Worm (Caenorhabditis elegans): Measurements from ENCODE around the gene rbm-42.

The rbm-42 gene

DNA sequence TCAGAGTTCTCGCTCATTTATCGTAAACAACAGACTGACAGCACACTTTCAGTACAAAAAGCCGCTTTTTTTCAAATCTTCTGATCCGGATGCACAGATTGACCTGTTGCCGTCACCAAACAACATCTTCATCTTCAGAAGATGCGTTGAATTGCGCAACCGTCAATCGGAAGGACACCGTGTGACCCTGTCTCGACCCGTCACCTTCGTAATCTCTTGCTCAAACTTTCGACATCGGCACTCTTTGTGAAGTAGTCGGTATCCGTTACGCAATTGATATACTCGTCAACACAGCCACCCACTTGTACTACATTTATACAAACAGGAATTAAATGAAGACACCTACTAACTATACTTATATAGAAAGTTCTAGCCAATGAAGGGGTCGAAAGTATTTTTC is 2.0 kb downstream of the rbm-42 start:
- no peak for TF ChIP-seq ztf-29 (GFP tag; IDR thresholded peaks at IDR 0.05)
- TF ChIP-seq flt-1 (GFP tag; IDR thresholded peaks at IDR 0.05): no peak
- TF ChIP-seq med-1 (GFP tag; optimal IDR thresholded peaks at IDR 0.05; ENCODE audit: insufficient read depth): no peak
- TF ChIP-seq ref-1 (GFP tag; conservative IDR thresholded peaks at IDR 0.05): no peak
- no peak for TF ChIP-seq klf-2 (GFP tag; conservative IDR thresholded peaks at IDR 0.05)
- TF ChIP-seq ztf-23 (GFP tag; IDR thresholded peaks at IDR 0.05): no peak
- no peak for TF ChIP-seq tab-1 (GFP tag; IDR thresholded peaks at IDR 0.05)
- no peak for TF ChIP-seq T22C8.4 (GFP tag; IDR thresholded peaks at IDR 0.05)
- no peak for TF ChIP-seq cog-1 (tag; optimal IDR thresholded peaks at IDR 0.05)

ce11 chrIII:5150012-5150411 is 3.0 kb downstream of the rbm-42 start:
- TF ChIP-seq med-1 (GFP tag; optimal IDR thresholded peaks at IDR 0.05; ENCODE audit: insufficient read depth): no peak
- no peak for TF ChIP-seq T22C8.4 (GFP tag; IDR thresholded peaks at IDR 0.05)
- no peak for TF ChIP-seq ztf-23 (GFP tag; IDR thresholded peaks at IDR 0.05)
- no peak for TF ChIP-seq tab-1 (GFP tag; IDR thresholded peaks at IDR 0.05)
- TF ChIP-seq flt-1 (GFP tag; IDR thresholded peaks at IDR 0.05): no peak
- no peak for TF ChIP-seq cog-1 (tag; optimal IDR thresholded peaks at IDR 0.05)
- TF ChIP-seq klf-2 (GFP tag; conservative IDR thresholded peaks at IDR 0.05): no peak
- no peak for TF ChIP-seq ref-1 (GFP tag; conservative IDR thresholded peaks at IDR 0.05)
- TF ChIP-seq ztf-29 (GFP tag; IDR thresholded peaks at IDR 0.05): no peak

ce11 chrIII:5149478-5149877 is 3.6 kb downstream of the rbm-42 start, which contains the start of gene Y54H5A.2:
Y54H5A.2 (minus strand) TSS chrIII:5149578.
- TF ChIP-seq flt-1 (GFP tag; IDR thresholded peaks at IDR 0.05) (no peak), klf-2 (GFP tag; conservative IDR thresholded peaks at IDR 0.05) (no peak), med-1 (GFP tag; optimal IDR thresholded peaks at IDR 0.05; ENCODE audit: insufficient read depth) (no peak), T22C8.4 (GFP tag; IDR thresholded peaks at IDR 0.05) (no peak), cog-1 (tag; optimal IDR thresholded peaks at IDR 0.05) (no peak), ztf-23 (GFP tag; IDR thresholded peaks at IDR 0.05) (no peak), ztf-29 (GFP tag; IDR thresholded peaks at IDR 0.05) (no peak), tab-1 (GFP tag; IDR thresholded peaks at IDR 0.05) (no peak), ref-1 (GFP tag; conservative IDR thresholded peaks at IDR 0.05) (no peak)

- no peak for TF ChIP-seq med-1 (GFP tag; optimal IDR thresholded peaks at IDR 0.05; ENCODE audit: insufficient read depth)
- no peak for TF ChIP-seq T22C8.4 (GFP tag; IDR thresholded peaks at IDR 0.05)
- TF ChIP-seq flt-1 (GFP tag; IDR thresholded peaks at IDR 0.05): no peak
- no peak for TF ChIP-seq klf-2 (GFP tag; conservative IDR thresholded peaks at IDR 0.05)
- no peak for TF ChIP-seq ztf-29 (GFP tag; IDR thresholded peaks at IDR 0.05)
- TF ChIP-seq ztf-23 (GFP tag; IDR thresholded peaks at IDR 0.05): no peak
- TF ChIP-seq cog-1 (tag; optimal IDR thresholded peaks at IDR 0.05): no peak
- TF ChIP-seq ref-1 (GFP tag; conservative IDR thresholded peaks at IDR 0.05): no peak
- no peak for TF ChIP-seq tab-1 (GFP tag; IDR thresholded peaks at IDR 0.05)
Measured at ce11 chrIII:5147445-5147844, 5.6 kb downstream of the rbm-42 start.

DNA sequence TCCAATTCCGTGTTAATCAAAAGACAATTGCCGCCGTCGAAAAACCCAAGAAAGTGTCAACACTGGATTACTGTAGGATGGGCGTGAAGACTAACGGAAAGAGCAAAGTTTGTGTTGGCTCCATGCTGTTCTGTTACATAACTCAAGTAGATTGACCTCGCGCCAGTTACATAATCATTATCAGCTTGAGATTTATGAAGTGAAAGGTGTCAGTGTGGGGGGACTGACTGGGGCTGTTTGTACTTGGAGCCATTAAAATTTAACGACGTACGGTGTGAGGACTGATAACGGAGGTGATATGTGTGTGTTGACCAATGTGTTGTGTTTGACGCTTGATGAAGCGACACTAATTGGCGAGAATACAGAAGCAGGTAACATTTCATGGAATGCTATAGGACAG is 6.3 kb downstream of the rbm-42 start:
- TF ChIP-seq ref-1 (GFP tag; conservative IDR thresholded peaks at IDR 0.05) (no peak), klf-2 (GFP tag; conservative IDR thresholded peaks at IDR 0.05) (no peak), tab-1 (GFP tag; IDR thresholded peaks at IDR 0.05) (no peak)

- TF ChIP-seq ref-1 (GFP tag; conservative IDR thresholded peaks at IDR 0.05): no peak
- TF ChIP-seq ztf-23 (GFP tag; IDR thresholded peaks at IDR 0.05): no peak
- no peak for TF ChIP-seq klf-2 (GFP tag; conservative IDR thresholded peaks at IDR 0.05)
- no peak for TF ChIP-seq cog-1 (tag; optimal IDR thresholded peaks at IDR 0.05)
- TF ChIP-seq flt-1 (GFP tag; IDR thresholded peaks at IDR 0.05): no peak
- no peak for TF ChIP-seq T22C8.4 (GFP tag; IDR thresholded peaks at IDR 0.05)
- no peak for TF ChIP-seq med-1 (GFP tag; optimal IDR thresholded peaks at IDR 0.05; ENCODE audit: insufficient read depth)
- no peak for TF ChIP-seq tab-1 (GFP tag; IDR thresholded peaks at IDR 0.05)
- TF ChIP-seq ztf-29 (GFP tag; IDR thresholded peaks at IDR 0.05): no peak
Measured at ce11 chrIII:5145874-5146273, 7.2 kb downstream of the rbm-42 start.

ce11 chrIII:5144169-5144568 is 8.9 kb downstream of the rbm-42 start:
- TF ChIP-seq ztf-23 (GFP tag; IDR thresholded peaks at IDR 0.05): no peak
- TF ChIP-seq T22C8.4 (GFP tag; IDR thresholded peaks at IDR 0.05): no peak
- TF ChIP-seq klf-2 (GFP tag; conservative IDR thresholded peaks at IDR 0.05): no peak
- TF ChIP-seq ref-1 (GFP tag; conservative IDR thresholded peaks at IDR 0.05): no peak
- TF ChIP-seq ztf-29 (GFP tag; IDR thresholded peaks at IDR 0.05): no peak
- no peak for TF ChIP-seq cog-1 (tag; optimal IDR thresholded peaks at IDR 0.05)
- no peak for TF ChIP-seq tab-1 (GFP tag; IDR thresholded peaks at IDR 0.05)
- TF ChIP-seq med-1 (GFP tag; optimal IDR thresholded peaks at IDR 0.05; ENCODE audit: insufficient read depth): no peak
- no peak for TF ChIP-seq flt-1 (GFP tag; IDR thresholded peaks at IDR 0.05)

DNA sequence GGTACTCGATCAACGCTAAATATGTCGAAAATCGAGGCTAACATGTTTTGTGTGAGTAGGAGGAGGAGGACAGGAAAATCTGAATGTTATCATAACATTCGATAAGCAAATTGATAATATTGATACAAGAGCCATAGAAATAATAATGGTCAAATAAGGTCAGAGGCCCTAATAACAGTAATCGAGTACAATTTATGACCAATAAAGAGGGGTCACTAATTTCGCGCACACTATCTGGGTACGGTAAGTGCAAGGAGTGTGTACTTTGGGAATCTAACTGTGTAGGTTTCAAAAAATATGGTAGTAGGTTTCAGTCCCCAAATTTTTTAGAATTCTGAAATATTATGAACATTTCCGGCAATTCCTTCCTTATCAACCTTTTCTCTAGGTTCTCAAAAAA is 9.5 kb downstream of the rbm-42 start:
- TF ChIP-seq T22C8.4 (GFP tag; IDR thresholded peaks at IDR 0.05): no peak
- TF ChIP-seq flt-1 (GFP tag; IDR thresholded peaks at IDR 0.05): no peak
- TF ChIP-seq cog-1 (tag; optimal IDR thresholded peaks at IDR 0.05): no peak
- TF ChIP-seq ztf-29 (GFP tag; IDR thresholded peaks at IDR 0.05): no peak
- TF ChIP-seq med-1 (GFP tag; optimal IDR thresholded peaks at IDR 0.05; ENCODE audit: insufficient read depth): no peak
- no peak for TF ChIP-seq ref-1 (GFP tag; conservative IDR thresholded peaks at IDR 0.05)
- no peak for TF ChIP-seq klf-2 (GFP tag; conservative IDR thresholded peaks at IDR 0.05)
- TF ChIP-seq ztf-23 (GFP tag; IDR thresholded peaks at IDR 0.05): no peak
- no peak for TF ChIP-seq tab-1 (GFP tag; IDR thresholded peaks at IDR 0.05)

DNA sequence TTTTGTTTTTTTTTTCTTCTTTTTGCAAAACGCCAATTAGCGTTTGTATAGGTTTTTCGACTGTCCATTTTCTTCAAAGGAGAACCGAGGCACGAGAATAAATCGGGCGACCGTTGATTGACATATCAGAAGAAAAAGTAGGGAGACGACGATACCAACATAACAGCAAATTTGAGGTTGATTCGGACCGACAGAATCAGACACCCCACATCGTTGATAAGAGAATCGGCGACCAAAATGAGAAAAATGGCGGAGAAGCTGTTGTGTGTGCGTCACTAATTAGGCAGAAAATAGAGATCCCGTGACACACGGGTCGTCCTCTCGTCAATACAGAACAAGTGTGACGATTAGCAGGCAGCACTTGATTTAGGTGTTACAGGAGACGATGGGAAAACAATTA is 11.1 kb downstream of the rbm-42 start:
- TF ChIP-seq flt-1 (GFP tag; IDR thresholded peaks at IDR 0.05): no peak
- TF ChIP-seq T22C8.4 (GFP tag; IDR thresholded peaks at IDR 0.05): no peak
- TF ChIP-seq tab-1 (GFP tag; IDR thresholded peaks at IDR 0.05): no peak
- no peak for TF ChIP-seq med-1 (GFP tag; optimal IDR thresholded peaks at IDR 0.05; ENCODE audit: insufficient read depth)
- no peak for TF ChIP-seq ztf-29 (GFP tag; IDR thresholded peaks at IDR 0.05)
- TF ChIP-seq klf-2 (GFP tag; conservative IDR thresholded peaks at IDR 0.05): no peak
- TF ChIP-seq ztf-23 (GFP tag; IDR thresholded peaks at IDR 0.05): no peak
- no peak for TF ChIP-seq cog-1 (tag; optimal IDR thresholded peaks at IDR 0.05)
- no peak for TF ChIP-seq ref-1 (GFP tag; conservative IDR thresholded peaks at IDR 0.05)

DNA sequence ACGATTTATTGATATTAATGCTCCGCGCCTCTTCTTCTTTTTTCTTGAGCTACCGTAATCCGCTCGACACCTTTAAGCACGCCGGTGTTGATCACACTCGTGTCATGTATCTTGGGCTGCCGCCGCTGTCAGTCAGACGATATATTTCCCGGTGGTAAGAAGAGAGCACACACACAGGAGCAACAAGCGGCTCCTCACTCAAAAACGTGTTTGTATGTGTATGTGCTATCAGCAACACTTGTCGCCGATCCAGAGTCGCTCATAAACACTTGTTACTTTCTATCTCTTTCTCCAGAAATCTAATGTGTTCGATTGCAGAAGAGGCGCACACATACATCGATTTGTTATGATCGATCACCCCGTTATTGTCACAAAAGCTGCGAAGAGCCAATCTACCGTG is 12.5 kb downstream of the rbm-42 start:
- TF ChIP-seq T22C8.4 (GFP tag; IDR thresholded peaks at IDR 0.05) (0 out of 2 replicates have a peak, but pooled peaks have one; percentile 21), flt-1 (GFP tag; IDR thresholded peaks at IDR 0.05) (no peak), cog-1 (tag; optimal IDR thresholded peaks at IDR 0.05) (no peak), med-1 (GFP tag; optimal IDR thresholded peaks at IDR 0.05; ENCODE audit: insufficient read depth) (no peak), ref-1 (GFP tag; conservative IDR thresholded peaks at IDR 0.05) (no peak)
